Fruit fly (Drosophila melanogaster): ENCODE measurements around the gene Reph.

Reph gene

DNA sequence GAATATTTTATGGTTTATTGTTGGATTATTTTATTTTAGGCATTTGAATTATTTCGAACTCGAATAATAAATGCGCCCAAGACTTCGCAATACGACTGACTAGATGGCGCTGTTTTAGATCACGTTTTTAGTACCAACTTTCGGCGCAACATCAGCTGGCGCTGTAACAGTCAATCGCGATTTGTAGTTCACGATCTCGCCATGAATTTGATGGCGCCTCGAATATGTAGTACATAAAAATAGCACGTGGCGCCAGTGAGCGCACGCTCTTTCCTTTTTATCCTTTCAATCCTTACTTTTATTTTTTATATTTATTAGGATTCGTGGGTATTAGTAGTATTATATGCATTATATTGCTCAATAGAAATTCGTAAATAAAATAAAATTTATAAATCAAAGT lies 17.1 kb upstream of the Reph start (continued):
- TF ChIP-seq CG8359 (GFP tag; optimal IDR thresholded peaks at IDR 0.05; ENCODE audit: borderline replicate concordance) (peak; percentile 87), stc (GFP tag; IDR thresholded peaks at IDR 0.05) (peak; percentile 41), CG4282 (GFP tag; optimal IDR thresholded peaks at IDR 0.05) (no peak), unpg (GFP tag; optimal IDR thresholded peaks at IDR 0.05) (peak; percentile 52), CG33213 (GFP tag; optimal IDR thresholded peaks at IDR 0.05) (peak; percentile 61), CG3995 (GFP tag; optimal IDR thresholded peaks at IDR 0.05) (no peak), Ssrp (tag; optimal IDR thresholded peaks at IDR 0.05) (peak; percentile 31), CG12104 (GFP tag; optimal IDR thresholded peaks at IDR 0.05) (peak; percentile 15), CG9797 (GFP tag; optimal IDR thresholded peaks at IDR 0.05) (no peak), dati (GFP tag; IDR thresholded peaks at IDR 0.05) (0 out of 2 replicates have a peak, but pooled peaks have one; percentile 11), CG7745 (tag; optimal IDR thresholded peaks at IDR 0.05) (no peak), CG31365 (tag; optimal IDR thresholded peaks at IDR 0.05) (no peak), CG3726 (GFP tag; IDR thresholded peaks at IDR 0.05) (peak; percentile 77; the same call in 1 of the 3 replicates), Doc2 (GFP tag; IDR thresholded peaks at IDR 0.05) (no peak), gfzf (GFP tag; optimal IDR thresholded peaks at IDR 0.05) (no peak), jing (GFP tag; optimal IDR thresholded peaks at IDR 0.05) (peak; percentile 49), CG8944 (GFP tag; optimal IDR thresholded peaks at IDR 0.05) (peak; percentile 81), crc (GFP tag; optimal IDR thresholded peaks at IDR 0.05) (no peak), CG6765 (GFP tag; optimal IDR thresholded peaks at IDR 0.05) (no peak), Awh (GFP tag; IDR thresholded peaks at IDR 0.05) (peak; percentile 86), CG4360 (GFP tag; IDR thresholded peaks at IDR 0.05) (peak; percentile 46; the same call in 1 of the 2 replicates), en (GFP tag; optimal IDR thresholded peaks at IDR 0.05) (peak; percentile 3), mirr (GFP tag; optimal IDR thresholded peaks at IDR 0.05) (peak; percentile 31), Dfd (GFP tag; optimal IDR thresholded peaks at IDR 0.05) (no peak), CG4707 (GFP tag; optimal IDR thresholded peaks at IDR 0.05) (peak; percentile 63), CG17568 (GFP tag; optimal IDR thresholded peaks at IDR 0.05) (no peak), CG33557 (GFP tag; optimal IDR thresholded peaks at IDR 0.05) (peak; percentile 66), danr (GFP tag; IDR thresholded peaks at IDR 0.05) (peak; percentile 54), BtbVII (GFP tag; optimal IDR thresholded peaks at IDR 0.05) (no peak), btn (GFP tag; optimal IDR thresholded peaks at IDR 0.05) (no peak), CG34422 (GFP tag; IDR thresholded peaks at IDR 0.05) (peak; percentile 83), onecut (GFP tag; IDR thresholded peaks at IDR 0.05) (peak; percentile 85), Dek (tag; optimal IDR thresholded peaks at IDR 0.05) (peak; percentile 77), cas (GFP tag; IDR thresholded peaks at IDR 0.05) (no peak), Gsc (GFP tag; IDR thresholded peaks at IDR 0.05) (no peak), repo (GFP tag; optimal IDR thresholded peaks at IDR 0.05) (peak; percentile 10), rib (GFP tag; IDR thresholded peaks at IDR 0.05) (no peak), CG18262 (tag; optimal IDR thresholded peaks at IDR 0.05) (peak; percentile 56), sc (optimal IDR thresholded peaks at IDR 0.05) (no peak), sc (GFP tag; optimal IDR thresholded peaks at IDR 0.05) (peak; percentile 68), CG13424 (tag; optimal IDR thresholded peaks at IDR 0.05) (peak; percentile 47), CG12769 (tag; optimal IDR thresholded peaks at IDR 0.05) (peak; percentile 48), scrt (GFP tag; optimal IDR thresholded peaks at IDR 0.05) (no peak), CG17186 (GFP tag; optimal IDR thresholded peaks at IDR 0.05) (no peak), CG10979 (tag; optimal IDR thresholded peaks at IDR 0.05) (peak; percentile 40), ap (GFP tag; IDR thresholded peaks at IDR 0.05) (peak; percentile 68), CG16863 (GFP tag; optimal IDR thresholded peaks at IDR 0.05) (peak; percentile 75), cg (GFP tag; optimal IDR thresholded peaks at IDR 0.05) (no peak), kni (GFP tag; optimal IDR thresholded peaks at IDR 0.05) (no peak), CG2678 (tag; optimal IDR thresholded peaks at IDR 0.05) (peak; percentile 39), pho (GFP tag; optimal IDR thresholded peaks at IDR 0.05) (peak; percentile 52)
